Worm (Caenorhabditis elegans) whole organism, young adult: Measurements from ENCODE around the gene W09G10.9.

ENCODE experiments used
- ceh-58 ChIP-seq: fragments of 200-800 bp; sonication (Bioruptor generic); IDR thresholded peaks from 2 replicates; pipeline ENCODE4 v1.3.6; 2022; ENCODE audit warnings: missing genetic modification characterization, missing compliant biosample characterization
- ekl-4 ChIP-seq: fragments of 200-800 bp; sonication (Bioruptor generic); IDR thresholded peaks from 2 replicates; pipeline ENCODE4 v1.3.6; 2022; ENCODE audit warnings: missing genetic modification reagents, missing genetic modification characterization, missing compliant biosample characterization
- ets-4 ChIP-seq: fragments of 200-800 bp; sonication (Bioruptor generic); optimal IDR thresholded peaks from 2 replicates; lab custom pipeline; 2018; ENCODE audit warnings: mild to moderate bottlenecking, missing genetic modification characterization, missing compliant biosample characterization
- him-1 ChIP-seq: sonication (generic microtip); optimal IDR thresholded peaks from 2 replicates; lab custom pipeline; 2016; ENCODE audit warnings: missing genotype, missing genetic modification reagents, missing genetic modification characterization, missing compliant biosample characterization
- let-607 ChIP-seq, 2 experiments: fragments of 200-800 bp in 1 of 2; sonication (Bioruptor generic) in 1 of 2; sonication (generic microtip) in 1 of 2; optimal IDR thresholded peaks; 2 replicates each; lab custom pipeline; 2016 to 2018; ENCODE audit warnings: mild to moderate bottlenecking in 2 of 2, missing compliant biosample characterization in 2 of 2, missing genetic modification characterization in 2 of 2, moderate library complexity in 2 of 2, missing genotype in 1 of 2
- lsy-27 ChIP-seq: sonication (generic microtip); optimal IDR thresholded peaks from 2 replicates; lab custom pipeline; 2017; ENCODE audit warnings: missing genetic modification characterization, mild to moderate bottlenecking, missing compliant biosample characterization, antibody characterized with exemption, missing genotype, borderline replicate concordance; ENCODE audit not compliant: insufficient read depth
- pha-4 ChIP-seq: fragments of 150-350 bp; sonication (generic microtip); optimal IDR thresholded peaks from 2 replicates; lab custom pipeline; 2014; ENCODE audit warnings: missing biosample characterization, missing genetic modification reagents, missing genetic modification characterization
- rpc-1 ChIP-seq, 2 experiments: fragments of 150-350 bp in 1 of 2; sonication (generic microtip) in 1 of 2; optimal IDR thresholded peaks; 2 replicates each; lab custom pipeline; 2014 to 2018; ENCODE audit warnings: missing biosample characterization in 1 of 2, missing genetic modification characterization in 1 of 2, missing genetic modification reagents in 1 of 2, missing genotype in 1 of 2
- snpc-1.3 ChIP-seq: sonication (generic microtip); optimal IDR thresholded peaks from 2 replicates; lab custom pipeline; 2017; ENCODE audit warnings: missing genetic modification characterization, mild to moderate bottlenecking, missing compliant biosample characterization, antibody characterized with exemption, moderate library complexity, missing genotype, missing genetic modification reagents; ENCODE audit not compliant: insufficient read depth

ce11 chrII:3499386-3499785 lies 22.2 kb upstream of the W09G10.9 start, which contains the start of gene Y49F6B.9:
- TF ChIP-seq him-1 = no peak
- no peak for TF ChIP-seq snpc-1.3 (tag; lab: Kevin White, UChicago)
- TF ChIP-seq pha-4 (tag; lab: Kevin White, UChicago) = no peak
- no peak for TF ChIP-seq ekl-4 (GFP tag; lab: Robert Waterston, UW)
- no peak for TF ChIP-seq lsy-27 (tag; lab: Kevin White, UChicago)
- TF ChIP-seq ets-4 (GFP tag; lab: Kevin White, UChicago) = no peak
- TF ChIP-seq rpc-1 (optimal IDR thresholded peaks at IDR 0.05; lab: Kevin White, UChicago) = no peak
- no peak for TF ChIP-seq rpc-1 (tag; optimal IDR thresholded peaks at IDR 0.05; lab: Kevin White, UChicago)
- no peak for TF ChIP-seq ceh-58
- TF ChIP-seq let-607 (tag; optimal IDR thresholded peaks at IDR 0.05; lab: Kevin White, UChicago) = no peak
